Fruit fly (Drosophila melanogaster): ENCODE measurements around the gene CG15824.

CG15824 gene

DNA sequence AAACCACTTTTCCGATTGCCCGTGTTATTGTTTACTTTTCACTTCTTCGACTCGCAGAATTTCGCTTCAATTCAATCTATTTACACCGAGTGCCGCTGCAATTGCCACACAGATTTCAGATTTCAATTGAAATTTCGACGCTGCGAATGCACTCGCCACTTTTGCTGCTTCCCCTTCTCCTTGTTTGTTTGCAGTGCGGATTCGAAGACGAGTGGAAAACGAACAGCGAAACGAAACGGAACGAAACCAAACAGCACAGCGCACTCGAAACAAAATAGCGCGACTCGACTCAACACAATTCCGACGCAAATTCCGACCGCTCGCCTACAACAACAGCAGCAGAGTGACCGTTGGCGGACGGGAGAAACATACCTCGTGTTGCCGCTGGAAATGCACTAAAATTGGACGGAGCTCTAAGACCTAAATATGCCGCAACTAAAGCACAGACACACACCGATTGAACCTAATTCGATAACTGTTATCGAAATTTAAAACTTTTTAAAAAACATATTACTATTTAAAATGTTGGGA is 34.1 kb downstream of the CG15824 start, which contains the start of gene drongo (continued):
- no peak for TF ChIP-seq ato (GFP tag; IDR thresholded peaks at IDR 0.05; ENCODE audit: partially characterized antibody)
- TF ChIP-seq CG34376 (GFP tag; optimal IDR thresholded peaks at IDR 0.05), result peak; percentile 57
- TF ChIP-seq CG1233 (GFP tag; optimal IDR thresholded peaks at IDR 0.05), result no peak
- TF ChIP-seq CG12744 (GFP tag; optimal IDR thresholded peaks at IDR 0.05), result no peak
- no peak for TF ChIP-seq usp (GFP tag; optimal IDR thresholded peaks at IDR 0.05)
- TF ChIP-seq BEAF-32 (GFP tag; optimal IDR thresholded peaks at IDR 0.05), result peak; percentile 62
- peak; percentile 54 for TF ChIP-seq Fer1 (GFP tag; optimal IDR thresholded peaks at IDR 0.05)
- no peak for TF ChIP-seq sc (optimal IDR thresholded peaks at IDR 0.05)
- no peak for TF ChIP-seq sc (GFP tag; optimal IDR thresholded peaks at IDR 0.05)
- peak; percentile 7 for TF ChIP-seq Sry-β (GFP tag; optimal IDR thresholded peaks at IDR 0.05)
- TF ChIP-seq danr (GFP tag; IDR thresholded peaks at IDR 0.05), result no peak
- TF ChIP-seq zfh1 (GFP tag; IDR thresholded peaks at IDR 0.05), result 0 out of 3 replicates have a peak, but pooled peaks have one; percentile 43
- peak; percentile 45 for TF ChIP-seq scrt (GFP tag; optimal IDR thresholded peaks at IDR 0.05)
- TF ChIP-seq h (optimal IDR thresholded peaks at IDR 0.05), result no peak
- no peak for TF ChIP-seq CG8359 (GFP tag; optimal IDR thresholded peaks at IDR 0.05; ENCODE audit: borderline replicate concordance)
- TF ChIP-seq ttk (GFP tag; IDR thresholded peaks at IDR 0.05), result no peak
- no peak for TF ChIP-seq disco-r (GFP tag; optimal IDR thresholded peaks at IDR 0.05)
- no peak for TF ChIP-seq dimm (GFP tag; IDR thresholded peaks at IDR 0.05)
- TF ChIP-seq tll (GFP tag; optimal IDR thresholded peaks at IDR 0.05), result no peak
- no peak for TF ChIP-seq ac (GFP tag; optimal IDR thresholded peaks at IDR 0.05)
- TF ChIP-seq tna (GFP tag; IDR thresholded peaks at IDR 0.05; ENCODE audit: partially characterized antibody), result peak; percentile 50; the same call in 1 of the 2 replicates
- TF ChIP-seq CG11456 (GFP tag; IDR thresholded peaks at IDR 0.05), result 0 out of 3 replicates have a peak, but pooled peaks have one; percentile 50
- no peak for TF ChIP-seq seq (GFP tag; IDR thresholded peaks at IDR 0.05)
- TF ChIP-seq Awh (GFP tag; IDR thresholded peaks at IDR 0.05), result no peak
- peak; percentile 51 for TF ChIP-seq CG10267 (tag; optimal IDR thresholded peaks at IDR 0.05)
- peak; percentile 4 for TF ChIP-seq CG4617 (GFP tag; optimal IDR thresholded peaks at IDR 0.05; ENCODE audit: borderline replicate concordance)
- TF ChIP-seq kah (GFP tag; optimal IDR thresholded peaks at IDR 0.05), result peak; percentile 83
- TF ChIP-seq CG12299 (tag; optimal IDR thresholded peaks at IDR 0.05), result peak; percentile 52
- TF ChIP-seq CG13775 (GFP tag; optimal IDR thresholded peaks at IDR 0.05), result no peak
- no peak for TF ChIP-seq Max (GFP tag; optimal IDR thresholded peaks at IDR 0.05)
- TF ChIP-seq schlank (tag; optimal IDR thresholded peaks at IDR 0.05), result no peak
- TF ChIP-seq sens-2 (GFP tag; IDR thresholded peaks at IDR 0.05), result no peak
- no peak for TF ChIP-seq zen (tag; optimal IDR thresholded peaks at IDR 0.05)
- TF ChIP-seq YL-1 (GFP tag; optimal IDR thresholded peaks at IDR 0.05), result peak; percentile 37
- TF ChIP-seq CG4707 (GFP tag; optimal IDR thresholded peaks at IDR 0.05), result peak; percentile 38
- no peak for TF ChIP-seq tx (GFP tag; optimal IDR thresholded peaks at IDR 0.05)
- no peak for TF ChIP-seq ase (GFP tag; IDR thresholded peaks at IDR 0.05)
- no peak for TF ChIP-seq CG15011 (GFP tag; optimal IDR thresholded peaks at IDR 0.05)
- peak; percentile 38 for TF ChIP-seq Dad (GFP tag; optimal IDR thresholded peaks at IDR 0.05)
- no peak for TF ChIP-seq unpg (GFP tag; optimal IDR thresholded peaks at IDR 0.05)
- peak; percentile 87 for TF ChIP-seq chm (GFP tag; IDR thresholded peaks at IDR 0.05)
- TF ChIP-seq Pdp1 (GFP tag; optimal IDR thresholded peaks at IDR 0.05), result peak in 1 of 2 experiments; percentile 29
- no peak for TF ChIP-seq CG2129 (GFP tag; IDR thresholded peaks at IDR 0.05; ENCODE audit: partially characterized antibody)
- TF ChIP-seq pnt (GFP tag; optimal IDR thresholded peaks at IDR 0.05), result no peak
- TF ChIP-seq onecut (GFP tag; IDR thresholded peaks at IDR 0.05), result peak; percentile 50
- no peak for TF ChIP-seq btn (GFP tag; optimal IDR thresholded peaks at IDR 0.05)
- TF ChIP-seq Mrtf (GFP tag; IDR thresholded peaks at IDR 0.05), result no peak
- peak; percentile 99 for TF ChIP-seq pfk (GFP tag; optimal IDR thresholded peaks at IDR 0.05)
- peak; percentile 71 for TF ChIP-seq CG13894 (tag; optimal IDR thresholded peaks at IDR 0.05)
- TF ChIP-seq CG4424 (GFP tag; optimal IDR thresholded peaks at IDR 0.05), result no peak
- no peak for TF ChIP-seq tap (tag; optimal IDR thresholded peaks at IDR 0.05)
